Worm (Caenorhabditis elegans): Measurements from ENCODE around the gene egas-4.

DNA sequence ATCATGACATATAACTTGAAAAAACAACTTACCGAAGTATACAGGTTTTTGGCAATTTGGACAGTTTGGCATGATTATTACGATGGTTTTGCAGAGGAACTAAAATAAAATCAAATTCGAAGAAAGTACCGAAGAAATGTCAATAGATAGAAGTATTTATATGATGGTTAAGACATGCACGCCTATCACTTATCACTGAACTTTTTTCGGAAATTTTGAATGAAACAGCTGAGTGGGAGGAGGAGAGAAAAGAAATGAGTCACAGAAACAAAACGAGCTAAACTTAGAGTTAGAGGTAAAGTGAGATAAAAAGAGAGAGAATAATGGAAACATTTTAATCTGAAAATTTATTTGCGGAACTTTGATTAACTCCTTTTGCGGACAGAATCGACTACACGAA, 52.4 kb downstream of the egas-4 start, which contains the start of gene valv-1:
- TF ChIP-seq ztf-11 (tag; optimal IDR thresholded peaks at IDR 0.05) (no peak), mep-1 (tag; optimal IDR thresholded peaks at IDR 0.05) (no peak), pag-3 (tag; optimal IDR thresholded peaks at IDR 0.05; ENCODE audit: borderline replicate concordance, insufficient read depth) (no peak), sox-4 (tag; optimal IDR thresholded peaks at IDR 0.05) (no peak), ama-1 (optimal IDR thresholded peaks at IDR 0.05) (no peak), lin-15B (tag; optimal IDR thresholded peaks at IDR 0.05) (no peak), ceh-90 (tag; optimal IDR thresholded peaks at IDR 0.05) (no peak), nhr-11 (tag; optimal IDR thresholded peaks at IDR 0.05) (no peak), hlh-4 (tag; optimal IDR thresholded peaks at IDR 0.05) (no peak), lin-39 (tag; optimal IDR thresholded peaks at IDR 0.05) (no peak), fkh-4 (tag; optimal IDR thresholded peaks at IDR 0.05; ENCODE audit: borderline replicate concordance) (no peak), pqm-1 (tag; optimal IDR thresholded peaks at IDR 0.05) (no peak), unc-86 (tag; optimal IDR thresholded peaks at IDR 0.05) (no peak), egl-13 (tag; optimal IDR thresholded peaks at IDR 0.05) (no peak)
